Worm (Caenorhabditis elegans): ENCODE measurements around the gene srx-60.

srx-60 gene

DNA sequence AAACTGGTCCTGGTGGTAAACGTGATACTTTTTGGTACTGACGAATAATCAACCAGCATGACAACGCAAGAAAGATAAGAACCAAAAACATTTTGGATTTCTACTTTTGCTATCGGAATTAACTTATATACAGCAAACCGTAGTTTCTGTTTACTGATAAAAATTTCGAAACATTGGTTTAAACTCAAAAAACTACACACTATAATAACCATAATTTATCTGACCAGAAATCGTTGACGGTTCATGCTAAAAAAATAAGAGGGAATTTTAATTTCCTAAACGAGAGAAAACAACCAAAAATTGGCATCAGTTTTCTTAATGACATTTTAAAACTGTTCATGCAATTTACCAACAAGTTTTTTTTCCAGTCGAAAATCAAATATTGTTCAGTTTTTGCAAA is 39.0 kb upstream of the srx-60 start, which contains the start of gene cyp-35A1:
TSS of gene cyp-35A1 (minus strand) at position 101 of the 400 bp plus-strand sequence.
- no peak for TF ChIP-seq sma-9 (GFP tag; optimal IDR thresholded peaks at IDR 0.05)
- TF ChIP-seq sma-9 (tag; optimal IDR thresholded peaks at IDR 0.05), result no peak
- no peak for TF ChIP-seq aly-2 (tag; optimal IDR thresholded peaks at IDR 0.05)
- no peak for TF ChIP-seq elt-3 (tag; optimal IDR thresholded peaks at IDR 0.05)
- no peak for TF ChIP-seq lin-11 (tag; optimal IDR thresholded peaks at IDR 0.05)

ce11 chrV:7364059-7364458 is 36.6 kb upstream of the srx-60 start, which contains the start of gene cyp-35A2:
cyp-35A2 (minus strand) TSS chrV:7364182.
- TF ChIP-seq unc-62 (GFP tag; optimal IDR thresholded peaks at IDR 0.05) (no peak), unc-55 (GFP tag; optimal IDR thresholded peaks at IDR 0.05) (no peak), mbf-1 (tag; optimal IDR thresholded peaks at IDR 0.05) (no peak), gmeb-1 (tag; optimal IDR thresholded peaks at IDR 0.05) (peak; percentile 27), zag-1 (tag; optimal IDR thresholded peaks at IDR 0.05) (no peak), fos-1 (tag; optimal IDR thresholded peaks at IDR 0.05) (peak; percentile 67), crh-2 (tag; optimal IDR thresholded peaks at IDR 0.05) (no peak), ceh-16 (tag; optimal IDR thresholded peaks at IDR 0.05) (no peak)

DNA sequence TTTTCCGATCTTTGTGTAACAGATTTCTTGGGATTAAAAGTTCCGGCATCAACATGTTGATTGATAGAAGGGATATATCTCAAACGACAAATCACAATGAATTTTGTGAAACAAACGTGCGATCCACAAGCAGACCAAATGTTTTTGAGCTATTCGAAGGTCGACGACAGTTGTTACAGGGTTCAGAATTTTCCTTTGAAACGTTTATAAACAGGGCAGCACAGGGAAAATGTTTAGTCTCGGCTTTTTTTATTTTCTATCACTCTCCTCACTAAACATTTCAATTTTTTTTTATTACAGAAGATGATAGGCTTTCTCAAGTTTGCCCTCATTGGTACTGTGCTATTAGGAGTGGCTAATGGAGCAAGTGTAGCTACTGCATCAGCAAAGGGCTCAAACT is 35.7 kb upstream of the srx-60 start, which contains the start of gene exc-13:
TSS of gene exc-13 (plus strand) at position 301 of the 400 bp plus-strand sequence.
- TF ChIP-seq lin-39 (tag; optimal IDR thresholded peaks at IDR 0.05), result no peak
- no peak for TF ChIP-seq nhr-11 (tag; optimal IDR thresholded peaks at IDR 0.05)
- no peak for TF ChIP-seq nhr-129 (tag; optimal IDR thresholded peaks at IDR 0.05)
- TF ChIP-seq egl-27 (tag; optimal IDR thresholded peaks at IDR 0.05), result no peak
- no peak for TF ChIP-seq zag-1 (tag; optimal IDR thresholded peaks at IDR 0.05)
- no peak for TF ChIP-seq lsy-2 (tag; optimal IDR thresholded peaks at IDR 0.05)
- no peak for TF ChIP-seq elt-3 (tag; optimal IDR thresholded peaks at IDR 0.05)
- TF ChIP-seq ZK546.5 (tag; optimal IDR thresholded peaks at IDR 0.05), result no peak
- TF ChIP-seq ceh-82 (tag; optimal IDR thresholded peaks at IDR 0.05), result no peak
- TF ChIP-seq alr-1 (tag; optimal IDR thresholded peaks at IDR 0.05), result no peak
- no peak for TF ChIP-seq ztf-1 (GFP tag; conservative IDR thresholded peaks at IDR 0.05)

ce11 chrV:7369578-7369977 is 31.1 kb upstream of the srx-60 start, which contains the start of gene srj-14:
srj-14 (plus strand) TSS chrV:7369708.
- TF ChIP-seq nhr-11 (tag; optimal IDR thresholded peaks at IDR 0.05) (no peak), elt-1 (tag; optimal IDR thresholded peaks at IDR 0.05) (no peak), nhr-129 (tag; optimal IDR thresholded peaks at IDR 0.05) (no peak), ztf-1 (GFP tag; conservative IDR thresholded peaks at IDR 0.05) (no peak), ZK546.5 (tag; optimal IDR thresholded peaks at IDR 0.05) (no peak), alr-1 (tag; optimal IDR thresholded peaks at IDR 0.05) (no peak), Y55F3AM.14 (GFP tag; optimal IDR thresholded peaks at IDR 0.05) (no peak), lsy-2 (tag; optimal IDR thresholded peaks at IDR 0.05) (no peak), mab-5 (tag; optimal IDR thresholded peaks at IDR 0.05) (no peak)

- TF ChIP-seq snpc-4 (tag; optimal IDR thresholded peaks at IDR 0.05) (no peak), elt-3 (tag; optimal IDR thresholded peaks at IDR 0.05) (no peak), lin-13 (GFP tag; optimal IDR thresholded peaks at IDR 0.05) (no peak), ztf-4 (tag; optimal IDR thresholded peaks at IDR 0.05) (no peak), alr-1 (tag; optimal IDR thresholded peaks at IDR 0.05) (no peak), blmp-1 (tag; optimal IDR thresholded peaks at IDR 0.05; ENCODE audit: insufficient read depth) (no peak), ZK546.5 (tag; optimal IDR thresholded peaks at IDR 0.05) (no peak), nhr-237 (tag; optimal IDR thresholded peaks at IDR 0.05) (no peak), F13H6.1 (tag; optimal IDR thresholded peaks at IDR 0.05) (no peak), peb-1 (tag; optimal IDR thresholded peaks at IDR 0.05) (no peak), sem-4 (tag; optimal IDR thresholded peaks at IDR 0.05) (no peak), sma-9 (GFP tag; optimal IDR thresholded peaks at IDR 0.05) (no peak), sma-9 (tag; optimal IDR thresholded peaks at IDR 0.05) (no peak), lin-11 (tag; optimal IDR thresholded peaks at IDR 0.05) (no peak), gmeb-1 (tag; optimal IDR thresholded peaks at IDR 0.05) (no peak)
Observed at ce11 chrV:7374090-7374489, 26.6 kb upstream of the srx-60 start, which contains the start of gene srx-56. srx-56 (plus strand) TSS chrV:7374390.

- TF ChIP-seq crh-2 (tag; optimal IDR thresholded peaks at IDR 0.05) (no peak), aly-2 (tag; optimal IDR thresholded peaks at IDR 0.05) (no peak), lsy-2 (tag; optimal IDR thresholded peaks at IDR 0.05) (no peak), C34F6.9 (tag; optimal IDR thresholded peaks at IDR 0.05) (no peak), lin-11 (tag; optimal IDR thresholded peaks at IDR 0.05) (no peak), nhr-6 (tag; optimal IDR thresholded peaks at IDR 0.05) (no peak), mab-5 (tag; optimal IDR thresholded peaks at IDR 0.05) (no peak), ztf-1 (GFP tag; conservative IDR thresholded peaks at IDR 0.05) (no peak), nhr-12 (tag; optimal IDR thresholded peaks at IDR 0.05) (no peak), elt-3 (tag; optimal IDR thresholded peaks at IDR 0.05) (no peak), alr-1 (tag; optimal IDR thresholded peaks at IDR 0.05) (no peak), nhr-25 (tag; optimal IDR thresholded peaks at IDR 0.05) (no peak), snpc-4 (tag; optimal IDR thresholded peaks at IDR 0.05) (no peak), elt-1 (tag; optimal IDR thresholded peaks at IDR 0.05) (no peak), F13H6.1 (tag; optimal IDR thresholded peaks at IDR 0.05) (no peak), egl-27 (tag; optimal IDR thresholded peaks at IDR 0.05) (no peak), unc-55 (GFP tag; optimal IDR thresholded peaks at IDR 0.05) (no peak), nhr-129 (tag; optimal IDR thresholded peaks at IDR 0.05) (no peak), gmeb-1 (tag; optimal IDR thresholded peaks at IDR 0.05) (no peak)
Observed at ce11 chrV:7379384-7379783, 21.3 kb upstream of the srx-60 start, which contains the start of gene srsx-24. srsx-24 (minus strand) TSS chrV:7379484.
